Worm (Caenorhabditis elegans) whole organism, midembryonic: Measurements from ENCODE around the gene srh-44.

Experiments used
- T22C8.4 ChIP-seq: fragments of 200-800 bp; sonication (Bioruptor generic); IDR thresholded peaks from 2 replicates; pipeline ENCODE4 v1.3.6; 2022; ENCODE audit warnings: missing genetic modification characterization, missing compliant biosample characterization
- cog-1 ChIP-seq: sonication (generic microtip); optimal IDR thresholded peaks from 2 replicates; lab custom pipeline; 2016; ENCODE audit warnings: missing genetic modification characterization, missing compliant biosample characterization
- flt-1 ChIP-seq: fragments of 200-800 bp; sonication (Bioruptor generic); IDR thresholded peaks from 2 replicates; pipeline ENCODE4 v1.3.6; 2022; ENCODE audit warnings: missing genetic modification characterization, missing compliant biosample characterization
- klf-2 ChIP-seq: fragments of 200-800 bp; sonication (Bioruptor generic); conservative IDR thresholded peaks from 2 replicates; pipeline ENCODE4 v1.3.6; 2022; ENCODE audit warnings: missing genetic modification reagents, missing genetic modification characterization, missing compliant biosample characterization
- med-1 ChIP-seq: sonication (generic microtip); optimal IDR thresholded peaks from 2 replicates; lab custom pipeline; 2017; ENCODE audit warnings: missing genetic modification characterization, mild to moderate bottlenecking, missing compliant biosample characterization, antibody characterized with exemption, missing genetic modification reagents; ENCODE audit not compliant: insufficient read depth
- ref-1 ChIP-seq: fragments of 200-800 bp; sonication (Bioruptor generic); conservative IDR thresholded peaks from 2 replicates; pipeline ENCODE4 v1.3.6; 2022; ENCODE audit warnings: missing genetic modification reagents, missing genetic modification characterization, missing compliant biosample characterization
- tab-1 ChIP-seq: fragments of 200-800 bp; sonication (Bioruptor generic); IDR thresholded peaks from 2 replicates; pipeline ENCODE4 v1.3.6; 2022; ENCODE audit warnings: missing genetic modification characterization, missing compliant biosample characterization
- ztf-23 ChIP-seq: fragments of 200-800 bp; sonication (Bioruptor generic); IDR thresholded peaks from 2 replicates; pipeline ENCODE4 v1.3.6; 2022; ENCODE audit warnings: missing genetic modification reagents, missing genetic modification characterization, missing compliant biosample characterization
- ztf-29 ChIP-seq: fragments of 200-800 bp; sonication (Bioruptor generic); IDR thresholded peaks from 2 replicates; pipeline ENCODE4 v1.3.6; 2022; ENCODE audit warnings: missing genetic modification reagents, missing genetic modification characterization, missing compliant biosample characterization

Gene srh-44

ce11 chrII:11484600-11484999 is 30.3 kb upstream of the srh-44 start:
- TF ChIP-seq med-1 (GFP tag; lab: Kevin White, UChicago) (peak; percentile 85), tab-1 (peak; percentile 99), klf-2 (GFP tag; lab: Robert Waterston, UW) (peak; percentile 98), flt-1 (GFP tag; lab: Robert Waterston, UW) (peak; percentile 98), T22C8.4 (GFP tag; lab: Robert Waterston, UW) (peak; percentile 96), ztf-23 (GFP tag; lab: Robert Waterston, UW) (peak; percentile 96), ref-1 (GFP tag; lab: Robert Waterston, UW) (peak; percentile 94), ztf-29 (GFP tag; lab: Robert Waterston, UW) (peak; percentile 95), cog-1 (peak; percentile 93)

DNA sequence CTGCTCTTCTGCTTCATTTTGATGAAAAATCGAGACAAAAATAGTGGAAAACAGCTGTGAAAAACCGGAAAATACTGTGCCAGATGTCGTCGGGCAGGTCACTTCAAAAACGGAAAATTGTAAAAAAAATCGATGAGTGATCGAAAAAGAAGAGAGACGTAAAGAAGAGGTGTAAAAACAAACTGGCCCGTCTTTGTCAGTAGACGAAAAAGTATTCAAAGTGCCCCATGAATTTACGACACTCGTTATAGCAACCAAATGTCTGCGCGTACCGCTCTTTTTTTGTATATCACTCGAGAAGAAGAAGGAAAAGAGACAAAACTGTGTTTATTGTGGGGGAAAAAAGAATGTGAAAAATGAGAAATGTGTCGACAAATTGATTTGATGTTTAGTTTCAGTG is 29.7 kb upstream of the srh-44 start, which contains the start of gene twk-5:
TSS of gene twk-5 (minus strand) at position 101 of the 400 bp plus-strand sequence.
- TF ChIP-seq tab-1 = no peak
- TF ChIP-seq cog-1 = no peak

- no peak for TF ChIP-seq klf-2 (GFP tag; lab: Robert Waterston, UW)
- no peak for TF ChIP-seq T22C8.4 (GFP tag; lab: Robert Waterston, UW)
- TF ChIP-seq ztf-23 (GFP tag; lab: Robert Waterston, UW) = no peak
- no peak for TF ChIP-seq med-1 (GFP tag; lab: Kevin White, UChicago)
- TF ChIP-seq tab-1 = no peak
- no peak for TF ChIP-seq ztf-29 (GFP tag; lab: Robert Waterston, UW)
- TF ChIP-seq cog-1 = no peak
- TF ChIP-seq ref-1 (GFP tag; lab: Robert Waterston, UW) = no peak
- no peak for TF ChIP-seq flt-1 (GFP tag; lab: Robert Waterston, UW)
Measured at ce11 chrII:11486698-11487234, 28.1 kb upstream of the srh-44 start, which contains the start of gene ttr-18. TSS of gene ttr-18 (minus strand) at chrII:11486748.

DNA sequence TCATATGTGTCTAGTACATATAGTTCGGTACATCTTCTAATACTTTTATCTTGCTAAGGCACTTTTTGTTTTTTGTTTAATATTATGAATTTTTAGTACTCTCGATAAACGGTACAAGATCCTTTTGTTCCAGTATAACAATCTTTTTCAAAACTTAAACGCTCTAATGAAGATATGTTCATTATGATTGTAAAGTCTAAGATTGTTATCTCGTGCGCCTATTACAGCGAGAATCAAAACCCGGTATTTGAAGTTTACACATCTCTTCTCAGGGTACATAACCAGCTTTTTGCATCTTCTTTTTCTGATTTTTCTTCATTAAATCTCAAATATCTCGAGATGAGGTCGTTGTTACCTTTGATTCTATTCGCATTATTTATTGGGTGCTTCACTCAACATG is 26.9 kb upstream of the srh-44 start, which contains the start of gene B0334.13:
TSS of gene B0334.13 (plus strand) at position 301 of the 400 bp plus-strand sequence.
- no peak for TF ChIP-seq flt-1 (GFP tag; lab: Robert Waterston, UW)
- no peak for TF ChIP-seq cog-1
- TF ChIP-seq T22C8.4 (GFP tag; lab: Robert Waterston, UW) = no peak
- TF ChIP-seq ztf-29 (GFP tag; lab: Robert Waterston, UW) = no peak
- no peak for TF ChIP-seq ref-1 (GFP tag; lab: Robert Waterston, UW)
- no peak for TF ChIP-seq tab-1
- no peak for TF ChIP-seq ztf-23 (GFP tag; lab: Robert Waterston, UW)
- no peak for TF ChIP-seq med-1 (GFP tag; lab: Kevin White, UChicago)
- no peak for TF ChIP-seq klf-2 (GFP tag; lab: Robert Waterston, UW)

ce11 chrII:11492843-11493242 is 22.0 kb upstream of the srh-44 start, which contains the start of gene hacl-1:
TSS of gene hacl-1 (minus strand) at chrII:11492963.
- TF ChIP-seq flt-1 (GFP tag; lab: Robert Waterston, UW) (no peak), T22C8.4 (GFP tag; lab: Robert Waterston, UW) (no peak), cog-1 (no peak), ztf-23 (GFP tag; lab: Robert Waterston, UW) (no peak), ztf-29 (GFP tag; lab: Robert Waterston, UW) (no peak)

DNA sequence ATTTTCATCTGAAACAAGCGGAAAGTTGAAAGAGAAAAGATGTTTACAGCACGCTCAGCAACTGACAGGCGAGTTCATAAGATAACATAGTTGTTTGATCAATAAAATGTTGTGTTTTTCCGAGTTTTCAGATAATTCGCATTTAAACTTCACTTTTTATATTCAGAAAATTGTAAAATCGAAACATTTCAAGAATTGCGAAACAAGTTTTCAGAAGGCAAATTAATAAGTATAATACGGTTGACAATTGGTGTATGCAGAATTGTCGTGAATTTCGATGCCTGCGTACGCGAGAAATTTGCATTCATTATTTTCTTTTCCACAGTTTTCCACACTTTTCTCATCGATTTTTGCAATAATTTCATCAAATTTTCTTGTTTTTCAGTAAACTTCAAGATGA is 19.6 kb upstream of the srh-44 start, which contains the start of the genes ooc-3 and B0334.4:
TSS of gene ooc-3 (minus strand) at position 15 of the 400 bp plus-strand sequence.
TSS of gene B0334.4 (plus strand) at position 386 of the 400 bp plus-strand sequence.
- TF ChIP-seq klf-2 (GFP tag; lab: Robert Waterston, UW) (no peak), ztf-29 (GFP tag; lab: Robert Waterston, UW) (no peak), flt-1 (GFP tag; lab: Robert Waterston, UW) (no peak), ref-1 (GFP tag; lab: Robert Waterston, UW) (no peak), med-1 (GFP tag; lab: Kevin White, UChicago) (no peak), cog-1 (no peak), T22C8.4 (GFP tag; lab: Robert Waterston, UW) (no peak), tab-1 (no peak), ztf-23 (GFP tag; lab: Robert Waterston, UW) (no peak)

DNA sequence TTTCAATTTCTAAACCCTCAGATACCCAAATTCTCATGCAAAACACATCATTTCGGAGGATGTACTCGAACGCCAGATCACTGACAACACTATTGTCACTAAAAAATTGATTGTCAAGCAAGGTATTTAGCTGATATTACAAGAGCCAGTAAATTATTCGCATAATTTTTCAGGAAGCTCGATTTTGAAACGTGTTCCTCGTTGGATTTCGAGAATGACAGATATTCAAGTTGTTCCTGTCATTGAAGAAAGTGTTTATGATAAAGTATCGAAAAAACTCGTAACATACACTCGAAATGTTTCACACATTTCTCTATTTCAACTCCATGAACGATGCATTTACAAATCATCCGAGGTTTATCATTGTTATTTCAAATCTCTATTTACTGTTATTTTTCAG is 19.1 kb upstream of the srh-44 start:
- TF ChIP-seq ztf-29 (GFP tag; lab: Robert Waterston, UW) (no peak), klf-2 (GFP tag; lab: Robert Waterston, UW) (no peak), flt-1 (GFP tag; lab: Robert Waterston, UW) (no peak), tab-1 (no peak)

DNA sequence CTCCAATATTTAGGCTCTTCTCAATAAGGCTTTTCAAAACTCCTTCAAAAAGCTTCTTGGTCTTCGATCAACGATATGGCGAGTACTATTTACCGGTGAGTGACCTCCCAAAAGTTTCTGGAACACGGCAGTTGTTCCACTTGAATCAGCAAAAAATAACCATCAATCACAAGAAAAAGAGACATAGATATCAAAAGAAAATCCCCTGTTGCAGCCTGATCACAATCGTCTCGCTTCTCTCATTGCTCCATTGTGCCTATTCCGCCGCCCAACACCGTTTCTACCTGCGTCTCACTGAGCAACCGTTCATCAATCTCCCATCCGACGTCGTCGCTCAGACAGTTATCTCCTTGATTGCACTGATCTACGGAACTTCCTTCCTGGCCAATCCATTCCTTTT is 18.1 kb upstream of the srh-44 start, which contains the start of gene emc-5:
TSS of gene emc-5 (plus strand) at position 14 of the 400 bp plus-strand sequence.
- TF ChIP-seq med-1 (GFP tag; lab: Kevin White, UChicago) = no peak
- TF ChIP-seq tab-1 = no peak
- no peak for TF ChIP-seq flt-1 (GFP tag; lab: Robert Waterston, UW)
- no peak for TF ChIP-seq klf-2 (GFP tag; lab: Robert Waterston, UW)
- no peak for TF ChIP-seq ztf-29 (GFP tag; lab: Robert Waterston, UW)
- no peak for TF ChIP-seq ref-1 (GFP tag; lab: Robert Waterston, UW)
- TF ChIP-seq ztf-23 (GFP tag; lab: Robert Waterston, UW) = no peak
- TF ChIP-seq T22C8.4 (GFP tag; lab: Robert Waterston, UW) = no peak
- TF ChIP-seq cog-1 = no peak

DNA sequence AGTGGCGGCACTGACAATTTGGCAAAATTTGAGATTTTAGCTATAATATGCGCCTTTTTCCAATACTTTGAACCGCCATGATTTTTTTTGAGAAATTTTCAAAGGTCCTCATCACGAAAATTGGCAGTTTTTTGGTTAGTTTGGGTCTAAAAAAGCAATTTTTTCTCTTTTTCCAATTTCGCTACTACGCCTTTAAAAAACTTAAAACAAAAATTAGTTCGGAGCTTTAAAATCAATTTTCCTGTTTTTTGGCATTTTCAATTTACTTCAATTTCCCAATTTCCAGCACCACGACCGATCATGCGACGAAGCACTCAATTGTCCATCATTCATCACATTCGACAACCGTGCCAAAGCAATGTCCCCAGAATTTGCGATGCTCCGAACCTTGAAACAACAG is 17.5 kb upstream of the srh-44 start, which contains the start of gene B0334.5:
TSS of gene B0334.5 (plus strand) at position 301 of the 400 bp plus-strand sequence.
- TF ChIP-seq ztf-23 (GFP tag; lab: Robert Waterston, UW) = 0 out of 2 replicates have a peak, but pooled peaks have one; percentile 31
- TF ChIP-seq med-1 (GFP tag; lab: Kevin White, UChicago) = no peak
- no peak for TF ChIP-seq cog-1

ce11 chrII:11500198-11500597 is 14.7 kb upstream of the srh-44 start, which contains the start of gene B0334.20:
TSS of gene B0334.20 (minus strand) at chrII:11500459.
- TF ChIP-seq ref-1 (GFP tag; lab: Robert Waterston, UW) (no peak), flt-1 (GFP tag; lab: Robert Waterston, UW) (no peak), T22C8.4 (GFP tag; lab: Robert Waterston, UW) (no peak), med-1 (GFP tag; lab: Kevin White, UChicago) (no peak), tab-1 (no peak), cog-1 (no peak), klf-2 (GFP tag; lab: Robert Waterston, UW) (no peak), ztf-29 (GFP tag; lab: Robert Waterston, UW) (no peak), ztf-23 (GFP tag; lab: Robert Waterston, UW) (no peak)
